Fruit fly (Drosophila melanogaster): ENCODE results near the gene CG5078.

CG5078 gene

dm6 chr3L:20526196-20526740 is 20.4 kb downstream of the CG5078 start, which contains the start of gene Nubp2 (continued):
- peak; percentile 70 for TF ChIP-seq CG1024 (GFP tag; IDR thresholded peaks at IDR 0.05)
- peak; percentile 74 for TF ChIP-seq corto (GFP tag; optimal IDR thresholded peaks at IDR 0.05)
- TF ChIP-seq C15 (GFP tag; IDR thresholded peaks at IDR 0.05), result peak; percentile 75; the same call in 2 of the 3 replicates
- no peak for TF ChIP-seq Dref (GFP tag; IDR thresholded peaks at IDR 0.05)
- TF ChIP-seq CG10543 (GFP tag; optimal IDR thresholded peaks at IDR 0.05), result peak; percentile 97
- peak; percentile 78 for TF ChIP-seq Nf-YA (GFP tag; IDR thresholded peaks at IDR 0.05)
- TF ChIP-seq pum (GFP tag; optimal IDR thresholded peaks at IDR 0.05), result peak; percentile 96
- peak; percentile 86 for TF ChIP-seq da (GFP tag; optimal IDR thresholded peaks at IDR 0.05)
- peak; percentile 89 for TF ChIP-seq kah (GFP tag; optimal IDR thresholded peaks at IDR 0.05)
- peak; percentile 87 for TF ChIP-seq nau (GFP tag; optimal IDR thresholded peaks at IDR 0.05)
- peak; percentile 84 for TF ChIP-seq CG18011 (GFP tag; optimal IDR thresholded peaks at IDR 0.05)
- peak; percentile 83 for TF ChIP-seq Sin3A (optimal IDR thresholded peaks at IDR 0.05)
- peak; percentile 61; the same call in 1 of the 2 replicates for TF ChIP-seq bowl (GFP tag; IDR thresholded peaks at IDR 0.05)
- TF ChIP-seq CG13894 (tag; optimal IDR thresholded peaks at IDR 0.05), result peak; percentile 95
- TF ChIP-seq CG16815 (GFP tag; optimal IDR thresholded peaks at IDR 0.05), result peak; percentile 96
- TF ChIP-seq CG18599 (GFP tag; optimal IDR thresholded peaks at IDR 0.05), result peak; percentile 95
- peak; percentile 95 for TF ChIP-seq CG10147 (GFP tag; optimal IDR thresholded peaks at IDR 0.05)
- peak; percentile 81 for TF ChIP-seq MBD-R2 (GFP tag; IDR thresholded peaks at IDR 0.05)
- peak; percentile 91 for TF ChIP-seq CG34422 (GFP tag; IDR thresholded peaks at IDR 0.05)
- peak; percentile 82 for TF ChIP-seq Taf1 (GFP tag; IDR thresholded peaks at IDR 0.05)
- TF ChIP-seq Pdp1 (GFP tag; optimal IDR thresholded peaks at IDR 0.05), result peak; percentile 36 to 96
- peak; percentile 86 for TF ChIP-seq gsb (GFP tag; IDR thresholded peaks at IDR 0.05)
- no peak for TF ChIP-seq fru (optimal IDR thresholded peaks at IDR 0.05)
- peak; percentile 94 for TF ChIP-seq CG10979 (tag; optimal IDR thresholded peaks at IDR 0.05)
- TF ChIP-seq ftz-f1 (GFP tag; optimal IDR thresholded peaks at IDR 0.05), result peak; percentile 57
- TF ChIP-seq CG18619 (GFP tag; optimal IDR thresholded peaks at IDR 0.05), result peak; percentile 95
- peak; percentile 96 for TF ChIP-seq NfI (GFP tag; optimal IDR thresholded peaks at IDR 0.05)
- TF ChIP-seq Mes4 (GFP tag; optimal IDR thresholded peaks at IDR 0.05), result peak; percentile 87
- peak; percentile 96 for TF ChIP-seq slbo (GFP tag; IDR thresholded peaks at IDR 0.05)
- peak; percentile 73 for TF ChIP-seq CG43689 (GFP tag; IDR thresholded peaks at IDR 0.05)
- no peak for TF ChIP-seq inv (GFP tag; IDR thresholded peaks at IDR 0.05; ENCODE audit: partially characterized antibody)
- TF ChIP-seq CG18476 (GFP tag; optimal IDR thresholded peaks at IDR 0.05), result peak; percentile 92
- TF ChIP-seq CG11560 (tag; IDR thresholded peaks at IDR 0.05), result peak; percentile 83
- TF ChIP-seq cad (GFP tag; optimal IDR thresholded peaks at IDR 0.05), result no peak
- peak; percentile 86 for TF ChIP-seq CG10959 (GFP tag; IDR thresholded peaks at IDR 0.05)
- TF ChIP-seq NFAT (GFP tag; IDR thresholded peaks at IDR 0.05), result peak; percentile 93
- peak; percentile 97 for TF ChIP-seq HLH54F (GFP tag; optimal IDR thresholded peaks at IDR 0.05)
- no peak for TF ChIP-seq D (optimal IDR thresholded peaks at IDR 0.05)
- peak; percentile 94 for TF ChIP-seq D (GFP tag; optimal IDR thresholded peaks at IDR 0.05)
- TF ChIP-seq CG7357 (GFP tag; IDR thresholded peaks at IDR 0.05), result peak; percentile 88
- no peak for TF ChIP-seq CG2129 (GFP tag; IDR thresholded peaks at IDR 0.05; ENCODE audit: partially characterized antibody)
- peak; percentile 90 for TF ChIP-seq sqz (GFP tag; optimal IDR thresholded peaks at IDR 0.05)
- TF ChIP-seq CG2202 (tag; optimal IDR thresholded peaks at IDR 0.05), result peak; percentile 81
- TF ChIP-seq CG6689 (GFP tag; IDR thresholded peaks at IDR 0.05), result peak; percentile 98
- TF ChIP-seq CG8765 (GFP tag; IDR thresholded peaks at IDR 0.05), result peak; percentile 88
- no peak for TF ChIP-seq hb (GFP tag; IDR thresholded peaks at IDR 0.05; ENCODE audit: partially characterized antibody)
- TF ChIP-seq Dll (GFP tag; IDR thresholded peaks at IDR 0.05; ENCODE audit: partially characterized antibody), result no peak; the same call in 3 of the 4 replicates
- TF ChIP-seq Ravus (GFP tag; IDR thresholded peaks at IDR 0.05), result peak; percentile 71
- TF ChIP-seq B-H2 (GFP tag; optimal IDR thresholded peaks at IDR 0.05), result peak; percentile 96
- peak; percentile 87 for TF ChIP-seq CrebB (tag; optimal IDR thresholded peaks at IDR 0.05)
- no peak for TF ChIP-seq CG14965 (GFP tag; optimal IDR thresholded peaks at IDR 0.05; ENCODE audit: borderline replicate concordance)
